Fruit fly (Drosophila melanogaster) S2 (cell line): Measurements from ENCODE around the gene pdm2.

Experiments
- CG8478 ChIP-seq: fragments of >200 bp; optimal IDR thresholded peaks from 2 replicates; lab custom pipeline; 2018
- CTCF ChIP-seq, 2 experiments: fragments of >200 bp; optimal IDR thresholded peaks; 2 replicates each; lab custom pipeline; 2018

dm6 chr2L:12712255-12712654 is 55.3 kb downstream of the pdm2 start:
- TF ChIP-seq CTCF (optimal IDR thresholded peaks at IDR 0.05; lab: Kevin White, UChicago) = no peak
- no peak for TF ChIP-seq CG8478 (lab: Kevin White, UChicago)
